Fruit fly (Drosophila melanogaster) whole organism, embryonic: Measurements from ENCODE around the gene Pp1-87B.
A peak's percentile ranks its signal among the peaks of the same experiment; 100 is the strongest.

Experiments
- Ada2b ChIP-seq: fragments of 200-800 bp; sonication (Bioruptor generic); IDR thresholded peaks from 2 replicates; pipeline ENCODE4 v1.3.6; 2022; ENCODE audit warnings: missing biosample characterization, missing genetic modification characterization
- Adf1 ChIP-seq: fragments of 200-800 bp; sonication (Bioruptor generic); IDR thresholded peaks from 2 replicates; pipeline ENCODE4 v1.3.6; 2022; ENCODE audit warnings: missing biosample characterization, missing genetic modification characterization
- Aef1 ChIP-seq: fragments of 200-800 bp; sonication (Bioruptor generic); IDR thresholded peaks from 3 replicates; pipeline ENCODE4 v1.3.6; 2022; ENCODE audit warnings: missing biosample characterization, missing genetic modification characterization
- B-H1 ChIP-seq: fragments of 200-800 bp; sonication (Bioruptor generic); IDR thresholded peaks from 3 replicates; pipeline ENCODE4 v1.3.6; 2022; ENCODE audit warnings: missing biosample characterization, missing genetic modification characterization
- CG10209 ChIP-seq: fragments of 200-800 bp; sonication (Bioruptor generic); optimal IDR thresholded peaks from 3 replicates; lab custom pipeline; 2017; ENCODE audit warnings: missing biosample characterization, mild to moderate bottlenecking, missing genetic modification characterization, missing genetic modification reagents
- CG10267 ChIP-seq: fragments of 200-800 bp; sonication (Bioruptor generic); optimal IDR thresholded peaks from 2 replicates; lab custom pipeline; 2018; ENCODE audit warnings: missing biosample characterization, mild to moderate bottlenecking, missing genetic modification characterization, moderate library complexity
- CG11247 ChIP-seq: fragments of 200-800 bp; sonication (Bioruptor generic); IDR thresholded peaks from 2 replicates; pipeline ENCODE4 v1.3.6; 2022; ENCODE audit warnings: missing biosample characterization, missing genetic modification characterization
- CG13424 ChIP-seq: fragments of 200-800 bp; sonication (Bioruptor generic); optimal IDR thresholded peaks from 2 replicates; lab custom pipeline; 2019; ENCODE audit warnings: missing biosample characterization, mild to moderate bottlenecking, missing genetic modification characterization, moderate library complexity
- CG1647 ChIP-seq: fragments of 200-800 bp; sonication (Bioruptor generic); optimal IDR thresholded peaks from 3 replicates; lab custom pipeline; 2016; ENCODE audit warnings: missing biosample characterization, missing genetic modification characterization
- CG17186 ChIP-seq: fragments of 200-800 bp; sonication (Bioruptor generic); optimal IDR thresholded peaks from 3 replicates; lab custom pipeline; 2017; ENCODE audit warnings: missing biosample characterization, missing genetic modification reagents, missing genetic modification characterization
- CG1832 ChIP-seq: fragments of 200-800 bp; sonication (Bioruptor generic); optimal IDR thresholded peaks from 2 replicates; lab custom pipeline; 2017; ENCODE audit warnings: missing biosample characterization, mild to moderate bottlenecking, missing genetic modification characterization, inconsistent platforms
- CG2678 ChIP-seq: fragments of 200-800 bp; sonication (Bioruptor generic); optimal IDR thresholded peaks from 3 replicates; lab custom pipeline; 2019; ENCODE audit warnings: missing biosample characterization, mild to moderate bottlenecking, missing genetic modification characterization, moderate library complexity
- CG30431 ChIP-seq: fragments of 200-800 bp; sonication (Bioruptor generic); optimal IDR thresholded peaks from 2 replicates; lab custom pipeline; 2017; ENCODE audit warnings: missing biosample characterization, missing genetic modification characterization
- CG31224 ChIP-seq: fragments of 200-800 bp; sonication (Bioruptor generic); IDR thresholded peaks from 2 replicates; pipeline ENCODE4 v1.3.6; 2022; ENCODE audit warnings: missing biosample characterization, missing genetic modification characterization
- CG32532 ChIP-seq: fragments of 200-800 bp; sonication (Bioruptor generic); IDR thresholded peaks from 2 replicates; pipeline ENCODE4 v1.3.6; 2022; ENCODE audit warnings: missing biosample characterization, missing genetic modification characterization
- CG3838 ChIP-seq: fragments of 200-800 bp; sonication (Bioruptor generic); optimal IDR thresholded peaks from 3 replicates; lab custom pipeline; 2016; ENCODE audit warnings: missing biosample characterization, missing genetic modification characterization
- CG43689 ChIP-seq: fragments of 200-800 bp; sonication (Bioruptor generic); IDR thresholded peaks from 2 replicates; pipeline ENCODE4 v1.3.6; 2022; ENCODE audit warnings: missing biosample characterization, missing genetic modification characterization
- CG7357 ChIP-seq: fragments of 200-800 bp; sonication (Bioruptor generic); IDR thresholded peaks from 3 replicates; pipeline ENCODE4 v1.3.6; 2022; ENCODE audit warnings: missing biosample characterization, missing genetic modification characterization
- CG7839 ChIP-seq: fragments of 200-800 bp; sonication (Bioruptor generic); optimal IDR thresholded peaks from 3 replicates; lab custom pipeline; 2018; ENCODE audit warnings: missing biosample characterization, mild to moderate bottlenecking, missing genetic modification characterization, moderate library complexity
- CG7928 ChIP-seq: fragments of 200-800 bp; sonication (Bioruptor generic); optimal IDR thresholded peaks from 2 replicates; lab custom pipeline; 2017; ENCODE audit warnings: missing biosample characterization, mild to moderate bottlenecking, missing genetic modification characterization
- CG8089 ChIP-seq: fragments of 200-800 bp; sonication (Bioruptor generic); optimal IDR thresholded peaks from 3 replicates; lab custom pipeline; 2016; ENCODE audit warnings: missing biosample characterization, missing genetic modification characterization
- CG9215 ChIP-seq: fragments of 200-800 bp; sonication (Bioruptor generic); IDR thresholded peaks from 2 replicates; pipeline ENCODE4 v1.3.6; 2022; ENCODE audit warnings: missing biosample characterization, missing genetic modification characterization
- D ChIP-seq, 2 experiments: fragments of 200-800 bp in 1 of 2; fragments of >200 bp in 1 of 2; sonication (Bioruptor generic) in 1 of 2; optimal IDR thresholded peaks; 2 replicates in 1 of 2; 3 replicates in 1 of 2; lab custom pipeline; 2017; ENCODE audit warnings: mild to moderate bottlenecking in 1 of 2, missing biosample characterization in 1 of 2, missing genetic modification characterization in 1 of 2, missing genetic modification reagents in 1 of 2
- Dek ChIP-seq: fragments of 200-800 bp; sonication (Bioruptor generic); optimal IDR thresholded peaks from 3 replicates; lab custom pipeline; 2019; ENCODE audit warnings: missing biosample characterization, mild to moderate bottlenecking, missing genetic modification characterization, moderate library complexity
- Dref ChIP-seq: fragments of 200-800 bp; sonication (Bioruptor generic); IDR thresholded peaks from 2 replicates; pipeline ENCODE4 v1.3.6; 2022; ENCODE audit warnings: missing biosample characterization, missing genetic modification characterization
- Elba2 ChIP-seq: fragments of 200-800 bp; sonication (Bioruptor generic); optimal IDR thresholded peaks from 3 replicates; lab custom pipeline; 2016; ENCODE audit warnings: missing biosample characterization, missing genetic modification characterization
- Hey ChIP-seq: fragments of 200-800 bp; sonication (Bioruptor generic); optimal IDR thresholded peaks from 3 replicates; lab custom pipeline; 2018; ENCODE audit warnings: missing biosample characterization, mild to moderate bottlenecking, missing genetic modification characterization
- Lhr ChIP-seq: fragments of 200-800 bp; sonication (Bioruptor generic); optimal IDR thresholded peaks from 3 replicates; lab custom pipeline; 2017; ENCODE audit warnings: mild to moderate bottlenecking, missing biosample characterization, missing genetic modification reagents, missing genetic modification characterization
- NFAT ChIP-seq: fragments of 200-800 bp; sonication (Bioruptor generic); IDR thresholded peaks from 2 replicates; pipeline ENCODE4 v1.3.6; 2022; ENCODE audit warnings: missing biosample characterization, missing genetic modification characterization
- Neu2 ChIP-seq: fragments of 200-800 bp; sonication (Bioruptor generic); optimal IDR thresholded peaks from 3 replicates; lab custom pipeline; 2016; ENCODE audit warnings: missing biosample characterization, missing genetic modification characterization, borderline replicate concordance
- Nf-YB ChIP-seq: fragments of 200-800 bp; sonication (Bioruptor generic); optimal IDR thresholded peaks from 3 replicates; lab custom pipeline; 2019; ENCODE audit warnings: missing biosample characterization, mild to moderate bottlenecking, missing genetic modification characterization, moderate library complexity
- Opbp ChIP-seq: fragments of 200-800 bp; sonication (Bioruptor generic); IDR thresholded peaks from 3 replicates; pipeline ENCODE4 v1.3.6; 2022; ENCODE audit warnings: missing biosample characterization, missing genetic modification characterization; ENCODE audit not compliant: partially characterized antibody
- PHDP ChIP-seq: fragments of 200-800 bp; sonication (Bioruptor generic); optimal IDR thresholded peaks from 3 replicates; lab custom pipeline; 2018; ENCODE audit warnings: missing biosample characterization, mild to moderate bottlenecking, missing genetic modification characterization, moderate library complexity
- ac ChIP-seq: fragments of 200-800 bp; sonication (Bioruptor generic); optimal IDR thresholded peaks from 3 replicates; lab custom pipeline; 2017; ENCODE audit warnings: missing biosample characterization, mild to moderate bottlenecking, missing genetic modification characterization
- chm ChIP-seq: fragments of 200-800 bp; sonication (Bioruptor generic); IDR thresholded peaks from 2 replicates; pipeline ENCODE4 v1.3.6; 2022; ENCODE audit warnings: missing biosample characterization, missing genetic modification characterization
- crol ChIP-seq: fragments of 200-800 bp; sonication (Bioruptor generic); IDR thresholded peaks from 2 replicates; pipeline ENCODE4 v1.3.6; 2022; ENCODE audit warnings: missing biosample characterization, missing genetic modification characterization
- dmrt99B ChIP-seq: fragments of 200-800 bp; sonication (Bioruptor generic); optimal IDR thresholded peaks from 2 replicates; lab custom pipeline; 2018; ENCODE audit warnings: missing biosample characterization, mild to moderate bottlenecking, missing genetic modification characterization, moderate library complexity
- gfzf ChIP-seq: fragments of 200-800 bp; sonication (Bioruptor generic); optimal IDR thresholded peaks from 2 replicates; lab custom pipeline; 2016; ENCODE audit warnings: missing biosample characterization, mild to moderate bottlenecking, missing genetic modification characterization, moderate library complexity
- grau ChIP-seq: fragments of 200-800 bp; optimal IDR thresholded peaks from 3 replicates; lab custom pipeline; 2019; ENCODE audit warnings: missing biosample characterization, mild to moderate bottlenecking, missing genetic modification characterization, moderate library complexity
- gt ChIP-seq: fragments of 200-800 bp; sonication (Bioruptor generic); IDR thresholded peaks from 2 replicates; pipeline ENCODE4 v1.3.6; 2022; ENCODE audit warnings: missing biosample characterization, missing genetic modification characterization
- hbn ChIP-seq: fragments of 200-800 bp; sonication (Bioruptor generic); IDR thresholded peaks from 2 replicates; pipeline ENCODE4 v1.3.6; 2022; ENCODE audit warnings: missing biosample characterization, missing genetic modification characterization; ENCODE audit not compliant: partially characterized antibody
- jing ChIP-seq: fragments of 200-800 bp; sonication (Bioruptor generic); optimal IDR thresholded peaks from 2 replicates; lab custom pipeline; 2018; ENCODE audit warnings: missing biosample characterization, mild to moderate bottlenecking, missing genetic modification characterization
- oc ChIP-seq: fragments of 200-800 bp; sonication (Bioruptor generic); optimal IDR thresholded peaks from 2 replicates; lab custom pipeline; 2018; ENCODE audit warnings: missing biosample characterization, mild to moderate bottlenecking, missing genetic modification characterization, moderate library complexity
- otp ChIP-seq: fragments of 200-800 bp; sonication (Bioruptor generic); IDR thresholded peaks from 3 replicates; pipeline ENCODE4, ENCODE4 v1.3.6; 2022; ENCODE audit warnings: missing biosample characterization, missing genetic modification characterization
- seq ChIP-seq: fragments of 200-800 bp; sonication (Bioruptor generic); IDR thresholded peaks from 2 replicates; pipeline ENCODE4 v1.3.6; 2022; ENCODE audit warnings: missing biosample characterization, missing genetic modification characterization
- slou ChIP-seq: fragments of 200-800 bp; sonication (Bioruptor generic); optimal IDR thresholded peaks from 3 replicates; lab custom pipeline; 2016; ENCODE audit warnings: missing biosample characterization, missing genetic modification characterization
- sug ChIP-seq: fragments of 200-800 bp; optimal IDR thresholded peaks from 2 replicates; lab custom pipeline; 2019; ENCODE audit warnings: missing biosample characterization, mild to moderate bottlenecking, missing genetic modification characterization, moderate library complexity
- trem ChIP-seq: fragments of 200-800 bp; optimal IDR thresholded peaks from 3 replicates; lab custom pipeline; 2019; ENCODE audit warnings: missing biosample characterization, mild to moderate bottlenecking, missing genetic modification characterization, moderate library complexity
- unpg ChIP-seq: fragments of 200-800 bp; sonication (Bioruptor generic); optimal IDR thresholded peaks from 3 replicates; lab custom pipeline; 2018; ENCODE audit warnings: missing biosample characterization, mild to moderate bottlenecking, missing genetic modification characterization, moderate library complexity

Gene Pp1-87B

DNA sequence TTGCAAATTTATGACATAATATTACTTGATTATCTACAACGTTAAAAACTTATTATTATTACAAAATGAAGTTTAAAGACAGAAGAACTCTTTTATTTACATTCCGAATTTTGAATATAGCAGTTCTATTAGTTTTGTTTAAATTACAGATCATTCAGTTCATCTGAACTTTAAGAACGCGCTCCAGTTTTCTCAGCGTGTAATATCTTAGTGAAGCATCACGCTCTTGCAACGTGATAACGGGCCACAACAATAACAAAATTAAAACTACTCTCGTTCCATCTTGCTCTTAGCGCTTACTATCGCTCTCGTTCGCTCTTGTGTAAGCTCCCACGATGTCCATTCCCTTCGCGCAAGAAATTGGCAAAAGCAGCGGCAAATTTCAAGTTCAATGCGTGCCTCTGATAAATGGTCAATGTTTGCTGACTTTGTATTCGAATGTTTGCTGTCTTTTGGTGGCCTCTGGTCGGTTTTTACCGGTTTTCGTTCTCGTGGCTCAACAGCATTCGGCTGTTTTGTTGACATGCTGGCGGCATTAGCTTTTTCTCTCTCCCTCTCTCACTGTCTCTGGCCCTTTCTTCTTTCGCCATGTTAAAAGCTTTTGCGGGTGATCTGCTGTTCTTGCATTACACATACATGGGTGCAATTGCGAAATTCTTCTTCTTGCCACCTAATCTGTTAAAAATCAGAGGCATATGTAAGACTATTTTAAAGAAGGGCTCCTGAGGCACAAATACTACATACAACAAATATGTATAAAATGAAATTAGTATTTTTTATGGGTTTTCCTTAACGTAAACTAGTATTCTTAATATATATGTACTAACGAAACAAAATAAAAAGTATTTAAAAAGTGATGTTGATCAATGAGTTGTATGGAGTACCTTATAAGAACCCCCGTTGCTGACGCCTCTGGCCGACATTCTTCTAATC lies 17.1 kb upstream of the Pp1-87B start (continued):
- TF ChIP-seq Elba2 (GFP tag; lab: Kevin White, UChicago) (no peak), B-H1 (GFP tag; lab: Robert Waterston, UW) (no peak), Ada2b (GFP tag; lab: Robert Waterston, UW) (no peak), CG31224 (GFP tag; lab: Robert Waterston, UW) (0 out of 2 replicates have a peak, but pooled peaks have one; percentile 36), otp (GFP tag; lab: Robert Waterston, UW) (no peak), slou (GFP tag; lab: Kevin White, UChicago) (no peak), CG13424 (tag; lab: Kevin White, UChicago) (peak; percentile 53), Adf1 (GFP tag; lab: Robert Waterston, UW) (no peak), CG1647 (GFP tag; lab: Kevin White, UChicago) (no peak), Nf-YB (GFP tag; lab: Kevin White, UChicago) (no peak), CG7928 (GFP tag; lab: Kevin White, UChicago) (no peak), CG10267 (tag; lab: Kevin White, UChicago) (no peak), CG11247 (GFP tag; lab: Robert Waterston, UW) (no peak), gt (no peak), NFAT (no peak), Lhr (no peak), dmrt99B (tag; lab: Kevin White, UChicago) (peak; percentile 39), Dek (tag; lab: Kevin White, UChicago) (peak; percentile 12), CG30431 (no peak), CG7357 (GFP tag; lab: Robert Waterston, UW) (no peak), oc (no peak), CG32532 (GFP tag; lab: Robert Waterston, UW) (peak; percentile 45), Aef1 (GFP tag; lab: Robert Waterston, UW) (no peak), Hey (tag; lab: Kevin White, UChicago) (no peak), Opbp (GFP tag; lab: Robert Waterston, UW) (no peak), CG1832 (GFP tag; lab: Kevin White, UChicago) (peak; percentile 24), crol (GFP tag; lab: Robert Waterston, UW) (no peak), CG43689 (GFP tag; lab: Robert Waterston, UW) (no peak), CG3838 (GFP tag; lab: Kevin White, UChicago) (no peak), chm (GFP tag; lab: Robert Waterston, UW) (no peak), Neu2 (GFP tag; lab: Kevin White, UChicago) (no peak), unpg (peak; percentile 34), D (optimal IDR thresholded peaks at IDR 0.05; lab: Kevin White, UChicago) (no peak), D (GFP tag; optimal IDR thresholded peaks at IDR 0.05; lab: Kevin White, UChicago) (no peak), PHDP (tag; lab: Kevin White, UChicago) (peak; percentile 55), Dref (GFP tag; lab: Robert Waterston, UW) (no peak), sug (peak; percentile 6), jing (GFP tag; lab: Kevin White, UChicago) (no peak), seq (no peak), trem (no peak), CG2678 (tag; lab: Kevin White, UChicago) (peak; percentile 68), CG7839 (tag; lab: Kevin White, UChicago) (peak; percentile 47), hbn (GFP tag; lab: Robert Waterston, UW) (no peak), CG9215 (peak; percentile 61), CG10209 (GFP tag; lab: Kevin White, UChicago) (peak; percentile 24), CG8089 (GFP tag; lab: Kevin White, UChicago) (no peak), gfzf (GFP tag; lab: Kevin White, UChicago) (no peak), grau (tag; lab: Kevin White, UChicago) (peak; percentile 64), ac (GFP tag; lab: Kevin White, UChicago) (no peak), CG17186 (GFP tag; lab: Kevin White, UChicago) (no peak)
